Fruit fly (Drosophila melanogaster) whole organism, embryonic: Measurements from ENCODE around the gene CG4291.

Experiments used
- Aef1 ChIP-seq: fragments of 200-800 bp; sonication (Bioruptor generic); IDR thresholded peaks from 3 replicates; pipeline ENCODE4 v1.3.6; 2022; ENCODE audit warnings: missing biosample characterization, missing genetic modification characterization
- Awh ChIP-seq: fragments of 200-800 bp; sonication (Bioruptor generic); IDR thresholded peaks from 2 replicates; pipeline ENCODE4, ENCODE4 v1.3.6; 2022; ENCODE audit warnings: missing biosample characterization, missing genetic modification characterization
- C15 ChIP-seq: fragments of 200-800 bp; sonication (Bioruptor generic); IDR thresholded peaks from 3 replicates; pipeline ENCODE4 v1.3.6; 2022; ENCODE audit warnings: missing biosample characterization, missing genetic modification characterization
- CG11093 ChIP-seq: fragments of 200-800 bp; sonication (Bioruptor generic); IDR thresholded peaks from 3 replicates; pipeline ENCODE4 v1.3.6; 2022; ENCODE audit warnings: missing biosample characterization, missing genetic modification characterization
- CG12391 ChIP-seq: fragments of 200-800 bp; sonication (Bioruptor generic); optimal IDR thresholded peaks from 3 replicates; lab custom pipeline; 2018; ENCODE audit warnings: missing biosample characterization, mild to moderate bottlenecking, missing genetic modification characterization, moderate library complexity
- CG13287 ChIP-seq: fragments of 200-800 bp; sonication (Bioruptor generic); IDR thresholded peaks from 2 replicates; pipeline ENCODE4 v1.3.6; 2022; ENCODE audit warnings: missing biosample characterization, missing genetic modification characterization; ENCODE audit not compliant: partially characterized antibody
- CG13624 ChIP-seq: fragments of 200-800 bp; sonication (Bioruptor generic); optimal IDR thresholded peaks from 2 replicates; lab custom pipeline; 2016; ENCODE audit warnings: missing biosample characterization, missing genetic modification characterization
- CG14667 ChIP-seq: fragments of 200-800 bp; sonication (Bioruptor generic); IDR thresholded peaks from 2 replicates; pipeline ENCODE4 v1.3.6; 2022; ENCODE audit warnings: missing biosample characterization, missing genetic modification characterization
- CG1602 ChIP-seq: fragments of 200-800 bp; sonication (Bioruptor generic); optimal IDR thresholded peaks from 3 replicates; lab custom pipeline; 2016; ENCODE audit warnings: missing biosample characterization, missing genetic modification characterization
- CG17328 ChIP-seq: fragments of 200-800 bp; sonication (Bioruptor generic); IDR thresholded peaks from 2 replicates; pipeline ENCODE4 v1.3.6; 2022; ENCODE audit warnings: missing biosample characterization, missing genetic modification characterization
- CG18262 ChIP-seq: fragments of 200-800 bp; optimal IDR thresholded peaks from 3 replicates; lab custom pipeline; 2019; ENCODE audit warnings: missing biosample characterization, mild to moderate bottlenecking, missing genetic modification characterization, moderate library complexity
- CG18619 ChIP-seq: fragments of 200-800 bp; sonication (Bioruptor generic); optimal IDR thresholded peaks from 3 replicates; lab custom pipeline; 2017; ENCODE audit warnings: missing biosample characterization, mild to moderate bottlenecking, missing genetic modification characterization
- CG18764 ChIP-seq: fragments of 200-800 bp; sonication (Bioruptor generic); optimal IDR thresholded peaks from 3 replicates; lab custom pipeline; 2016; ENCODE audit warnings: missing biosample characterization, missing genetic modification characterization
- CG30020 ChIP-seq: fragments of 200-800 bp; optimal IDR thresholded peaks from 2 replicates; lab custom pipeline; 2019; ENCODE audit warnings: missing biosample characterization, mild to moderate bottlenecking, missing genetic modification characterization, moderate library complexity
- CG5180 ChIP-seq: fragments of 200-800 bp; sonication (Bioruptor generic); optimal IDR thresholded peaks from 3 replicates; lab custom pipeline; 2017; ENCODE audit warnings: missing biosample characterization, missing genetic modification characterization, mild to moderate bottlenecking, moderate library complexity, missing genetic modification reagents
- CG6272 ChIP-seq: fragments of 200-800 bp; sonication (Bioruptor generic); IDR thresholded peaks from 2 replicates; pipeline ENCODE4 v1.3.6; 2022; ENCODE audit warnings: missing biosample characterization, missing genetic modification characterization
- CG7372 ChIP-seq: fragments of 200-800 bp; sonication (Bioruptor generic); IDR thresholded peaks from 2 replicates; pipeline ENCODE4 v1.3.6; 2022; ENCODE audit warnings: missing biosample characterization, missing genetic modification characterization
- CG8388 ChIP-seq: fragments of 200-800 bp; sonication (Bioruptor generic); optimal IDR thresholded peaks from 2 replicates; lab custom pipeline; 2019; ENCODE audit warnings: missing biosample characterization, mild to moderate bottlenecking, missing genetic modification characterization, moderate library complexity
- CG8478 ChIP-seq: fragments of >200 bp; optimal IDR thresholded peaks from 2 replicates; lab custom pipeline; 2018
- Dref ChIP-seq: fragments of 200-800 bp; sonication (Bioruptor generic); IDR thresholded peaks from 2 replicates; pipeline ENCODE4 v1.3.6; 2022; ENCODE audit warnings: missing biosample characterization, missing genetic modification characterization
- Drgx ChIP-seq: fragments of 200-800 bp; sonication (Bioruptor generic); IDR thresholded peaks from 2 replicates; pipeline ENCODE4 v1.3.6; 2022; ENCODE audit warnings: missing biosample characterization, missing genetic modification characterization
- ERR ChIP-seq: fragments of 200-800 bp; sonication (Bioruptor generic); optimal IDR thresholded peaks from 2 replicates; lab custom pipeline; 2016; ENCODE audit warnings: missing biosample characterization, missing genetic modification characterization
- Fer2 ChIP-seq: fragments of 200-800 bp; sonication (Bioruptor generic); optimal IDR thresholded peaks from 2 replicates; lab custom pipeline; 2018; ENCODE audit warnings: missing biosample characterization, mild to moderate bottlenecking, missing genetic modification characterization, moderate library complexity
- Fer3 ChIP-seq: fragments of 200-800 bp; sonication (Bioruptor generic); optimal IDR thresholded peaks from 2 replicates; lab custom pipeline; 2018; ENCODE audit warnings: missing biosample characterization, mild to moderate bottlenecking, missing genetic modification characterization, moderate library complexity
- GATAe ChIP-seq: fragments of 200-800 bp; sonication (Bioruptor generic); conservative IDR thresholded peaks from 2 replicates; pipeline ENCODE4 v1.3.6; 2022; ENCODE audit warnings: missing biosample characterization, missing genetic modification characterization
- Gsc ChIP-seq: fragments of 200-800 bp; sonication (Bioruptor generic); IDR thresholded peaks from 2 replicates; pipeline ENCODE4 v1.3.6; 2022; ENCODE audit warnings: missing biosample characterization, missing genetic modification characterization
- Hand ChIP-seq: fragments of 200-800 bp; sonication (Bioruptor generic); optimal IDR thresholded peaks from 2 replicates; lab custom pipeline; 2017; ENCODE audit warnings: mild to moderate bottlenecking, missing biosample characterization, missing genetic modification reagents, missing genetic modification characterization
- HmgZ ChIP-seq: fragments of 200-800 bp; sonication (Bioruptor generic); optimal IDR thresholded peaks from 2 replicates; lab custom pipeline; 2018; ENCODE audit warnings: missing biosample characterization, mild to moderate bottlenecking, missing genetic modification characterization
- Hr51 ChIP-seq, 2 experiments: fragments of 200-800 bp; sonication (Bioruptor generic); optimal IDR thresholded peaks; 2 replicates in 1 of 2; 3 replicates in 1 of 2; lab custom pipeline; 2016 to 2018; ENCODE audit warnings: missing biosample characterization in 2 of 2, missing genetic modification characterization in 2 of 2, mild to moderate bottlenecking in 1 of 2, moderate library complexity in 1 of 2
- Mrtf ChIP-seq: fragments of 200-800 bp; sonication (Bioruptor generic); IDR thresholded peaks from 3 replicates; pipeline ENCODE4 v1.3.6; 2022; ENCODE audit warnings: missing biosample characterization, missing genetic modification characterization
- NC2β ChIP-seq: fragments of 200-800 bp; sonication (Bioruptor generic); optimal IDR thresholded peaks from 2 replicates; lab custom pipeline; 2016; ENCODE audit warnings: missing biosample characterization, missing genetic modification characterization
- Oaz ChIP-seq: fragments of 200-800 bp; sonication (Bioruptor generic); IDR thresholded peaks from 2 replicates; pipeline ENCODE4 v1.3.6; 2022; ENCODE audit warnings: missing biosample characterization, missing genetic modification characterization
- Rfx ChIP-seq: fragments of 200-800 bp; sonication (Bioruptor generic); IDR thresholded peaks from 2 replicates; pipeline ENCODE4 v1.3.6; 2022; ENCODE audit warnings: missing biosample characterization, missing genetic modification characterization
- Xrp1 ChIP-seq: fragments of 200-800 bp; sonication (Bioruptor generic); IDR thresholded peaks from 2 replicates; pipeline ENCODE4 v1.3.6; 2022; ENCODE audit warnings: missing biosample characterization, missing genetic modification characterization
- ash1 ChIP-seq: fragments of 200-800 bp; sonication (Bioruptor generic); optimal IDR thresholded peaks from 2 replicates; lab custom pipeline; 2018; ENCODE audit warnings: missing biosample characterization, mild to moderate bottlenecking, missing genetic modification characterization
- ato ChIP-seq: fragments of 200-800 bp; sonication (Bioruptor generic); IDR thresholded peaks from 2 replicates; pipeline ENCODE4 v1.3.6; 2022; ENCODE audit warnings: missing biosample characterization, missing genetic modification characterization; ENCODE audit not compliant: partially characterized antibody
- dmrt99B ChIP-seq: fragments of 200-800 bp; sonication (Bioruptor generic); optimal IDR thresholded peaks from 2 replicates; lab custom pipeline; 2018; ENCODE audit warnings: missing biosample characterization, mild to moderate bottlenecking, missing genetic modification characterization, moderate library complexity
- gro ChIP-seq: fragments of 200-800 bp; sonication (Bioruptor generic); optimal IDR thresholded peaks from 2 replicates; lab custom pipeline; 2016; ENCODE audit warnings: missing biosample characterization, missing genetic modification characterization
- ham ChIP-seq: fragments of 200-800 bp; sonication (Bioruptor generic); IDR thresholded peaks from 2 replicates; pipeline ENCODE4 v1.3.6; 2022; ENCODE audit warnings: missing biosample characterization, missing genetic modification characterization
- knrl ChIP-seq: fragments of 200-800 bp; sonication (Bioruptor generic); IDR thresholded peaks from 3 replicates; pipeline ENCODE4 v1.3.6; 2022; ENCODE audit warnings: missing biosample characterization, missing genetic modification characterization; ENCODE audit not compliant: partially characterized antibody
- lbe ChIP-seq: fragments of 200-800 bp; sonication (Bioruptor generic); optimal IDR thresholded peaks from 2 replicates; lab custom pipeline; 2016; ENCODE audit warnings: missing biosample characterization, mild to moderate bottlenecking, missing genetic modification characterization
- nmo ChIP-seq: fragments of 200-800 bp; sonication (Bioruptor generic); optimal IDR thresholded peaks from 2 replicates; lab custom pipeline; 2018; ENCODE audit warnings: missing biosample characterization, mild to moderate bottlenecking, missing genetic modification characterization, moderate library complexity
- otp ChIP-seq: fragments of 200-800 bp; sonication (Bioruptor generic); IDR thresholded peaks from 3 replicates; pipeline ENCODE4, ENCODE4 v1.3.6; 2022; ENCODE audit warnings: missing biosample characterization, missing genetic modification characterization
- rib ChIP-seq: fragments of 200-800 bp; sonication (Bioruptor generic); IDR thresholded peaks from 2 replicates; pipeline ENCODE4 v1.3.6; 2022; ENCODE audit warnings: missing biosample characterization, missing genetic modification characterization
- schlank ChIP-seq: fragments of 200-800 bp; sonication (Bioruptor generic); optimal IDR thresholded peaks from 2 replicates; lab custom pipeline; 2018; ENCODE audit warnings: missing biosample characterization, mild to moderate bottlenecking, missing genetic modification characterization
- shn ChIP-seq: fragments of 200-800 bp; sonication (Bioruptor generic); optimal IDR thresholded peaks from 3 replicates; lab custom pipeline; 2016; ENCODE audit warnings: missing biosample characterization, missing genetic modification characterization
- sna ChIP-seq: fragments of 200-800 bp; sonication (Bioruptor generic); IDR thresholded peaks from 2 replicates; pipeline ENCODE4 v1.3.6; 2022; ENCODE audit warnings: missing biosample characterization, missing genetic modification characterization; ENCODE audit not compliant: partially characterized antibody
- toy ChIP-seq: fragments of 200-800 bp; sonication (Bioruptor generic); IDR thresholded peaks from 2 replicates; pipeline ENCODE4 v1.3.6; 2022; ENCODE audit warnings: missing biosample characterization, missing genetic modification characterization
- tx ChIP-seq: fragments of 200-800 bp; sonication (Bioruptor generic); optimal IDR thresholded peaks from 2 replicates; lab custom pipeline; 2016; ENCODE audit warnings: missing biosample characterization, missing genetic modification characterization
- zen2 ChIP-seq: fragments of 200-800 bp; sonication (Bioruptor generic); IDR thresholded peaks from 3 replicates; pipeline ENCODE4 v1.3.6; 2022; ENCODE audit warnings: missing biosample characterization, missing genetic modification characterization; ENCODE audit not compliant: partially characterized antibody

Gene CG4291

DNA sequence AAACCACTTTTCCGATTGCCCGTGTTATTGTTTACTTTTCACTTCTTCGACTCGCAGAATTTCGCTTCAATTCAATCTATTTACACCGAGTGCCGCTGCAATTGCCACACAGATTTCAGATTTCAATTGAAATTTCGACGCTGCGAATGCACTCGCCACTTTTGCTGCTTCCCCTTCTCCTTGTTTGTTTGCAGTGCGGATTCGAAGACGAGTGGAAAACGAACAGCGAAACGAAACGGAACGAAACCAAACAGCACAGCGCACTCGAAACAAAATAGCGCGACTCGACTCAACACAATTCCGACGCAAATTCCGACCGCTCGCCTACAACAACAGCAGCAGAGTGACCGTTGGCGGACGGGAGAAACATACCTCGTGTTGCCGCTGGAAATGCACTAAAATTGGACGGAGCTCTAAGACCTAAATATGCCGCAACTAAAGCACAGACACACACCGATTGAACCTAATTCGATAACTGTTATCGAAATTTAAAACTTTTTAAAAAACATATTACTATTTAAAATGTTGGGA lies 1.7 kb downstream of the CG4291 start, which contains the start of gene drongo (continued):
- TF ChIP-seq Fer3 = peak; percentile 23
- peak; percentile 28 for TF ChIP-seq CG5180 (GFP tag; lab: Kevin White, UChicago)
- TF ChIP-seq sna (GFP tag; lab: Robert Waterston, UW) = peak; percentile 52; the same call in 1 of the 2 replicates
- TF ChIP-seq zen2 = no peak; the same call in 1 of the 3 replicates
- TF ChIP-seq dmrt99B (tag; lab: Kevin White, UChicago) = no peak
- TF ChIP-seq gro (GFP tag; lab: Kevin White, UChicago) = peak; percentile 85
- no peak for TF ChIP-seq ato (GFP tag; lab: Robert Waterston, UW)
- TF ChIP-seq Fer2 (tag; lab: Kevin White, UChicago) = no peak
- no peak for TF ChIP-seq Mrtf (GFP tag; lab: Robert Waterston, UW)
- peak; percentile 54; the same call in 2 of the 3 replicates for TF ChIP-seq Aef1
- TF ChIP-seq Oaz (GFP tag; lab: Robert Waterston, UW) = no peak
- TF ChIP-seq tx (GFP tag; lab: Kevin White, UChicago) = no peak
- TF ChIP-seq ERR (GFP tag; lab: Kevin White, UChicago) = peak; percentile 1
- peak; percentile 32; the same call in 1 of the 3 replicates for TF ChIP-seq knrl (GFP tag; lab: Robert Waterston, UW)
- TF ChIP-seq CG13287 = peak; percentile 53; the same call in 1 of the 2 replicates
- TF ChIP-seq Rfx (GFP tag; lab: Robert Waterston, UW) = peak; percentile 64
- no peak for TF ChIP-seq ham (GFP tag; lab: Robert Waterston, UW)
- no peak for TF ChIP-seq lbe
- peak; percentile 63 for TF ChIP-seq nmo (GFP tag; lab: Kevin White, UChicago)
- TF ChIP-seq CG14667 (GFP tag; lab: Robert Waterston, UW) = no peak
- TF ChIP-seq CG11093 = no peak
- no peak for TF ChIP-seq CG18764 (GFP tag; lab: Kevin White, UChicago)
- peak; percentile 44 for TF ChIP-seq CG30020 (tag; lab: Kevin White, UChicago)
- no peak for TF ChIP-seq CG8388 (GFP tag; lab: Kevin White, UChicago)
- peak; percentile 9 for TF ChIP-seq CG18262 (tag; lab: Kevin White, UChicago)
- no peak for TF ChIP-seq CG8478 (lab: Kevin White, UChicago)
- TF ChIP-seq rib (GFP tag; lab: Robert Waterston, UW) = peak; percentile 85
- TF ChIP-seq Xrp1 (GFP tag; lab: Robert Waterston, UW) = 0 out of 2 replicates have a peak, but pooled peaks have one; percentile 30
- 0 out of 3 replicates have a peak, but pooled peaks have one; percentile 44 for TF ChIP-seq otp
- TF ChIP-seq ash1 = peak; percentile 37
- TF ChIP-seq schlank (tag; lab: Kevin White, UChicago) = no peak
- TF ChIP-seq CG17328 = peak; percentile 32; the same call in 1 of the 2 replicates
- peak; percentile 53 for TF ChIP-seq NC2β
- TF ChIP-seq Gsc = no peak
- TF ChIP-seq Hr51 (GFP tag; optimal IDR thresholded peaks at IDR 0.05; lab: Kevin White, UChicago) = peak in 1 of 2 experiments; percentile 14
- no peak; the same call in 1 of the 2 replicates for TF ChIP-seq CG6272 (GFP tag; lab: Robert Waterston, UW)
- no peak for TF ChIP-seq toy (GFP tag; lab: Robert Waterston, UW)
- no peak for TF ChIP-seq CG1602
- TF ChIP-seq GATAe (GFP tag; lab: Robert Waterston, UW) = no peak
- peak; percentile 61 for TF ChIP-seq CG12391 (tag; lab: Kevin White, UChicago)
- TF ChIP-seq Dref (GFP tag; lab: Robert Waterston, UW) = peak; percentile 95
- TF ChIP-seq C15 (GFP tag; lab: Robert Waterston, UW) = no peak
- no peak for TF ChIP-seq CG7372 (GFP tag; lab: Robert Waterston, UW)
- TF ChIP-seq Drgx = 0 out of 2 replicates have a peak, but pooled peaks have one; percentile 23
- TF ChIP-seq HmgZ (tag; lab: Kevin White, UChicago) = peak; percentile 77
- TF ChIP-seq CG18619 (GFP tag; lab: Kevin White, UChicago) = peak; percentile 14
- no peak for TF ChIP-seq shn
- TF ChIP-seq Awh (GFP tag; lab: Robert Waterston, UW) = no peak
- TF ChIP-seq CG13624 (GFP tag; lab: Kevin White, UChicago) = peak; percentile 65
- peak; percentile 61 for TF ChIP-seq Hand (GFP tag; lab: Kevin White, UChicago)
